Worm (Caenorhabditis elegans) whole organism, L1 larva: ENCODE data around the gene srlf-4.

ENCODE experiments used
- aly-2 ChIP-seq: fragments of 150-350 bp; optimal IDR thresholded peaks from 2 replicates; lab custom pipeline; 2014; ENCODE audit warnings: missing biosample characterization, missing genetic modification characterization
- hlh-17 ChIP-seq: fragments of 200-800 bp; sonication (Bioruptor generic); optimal IDR thresholded peaks from 2 replicates; lab custom pipeline; 2018; ENCODE audit warnings: missing genetic modification characterization, mild to moderate bottlenecking, missing compliant biosample characterization, moderate library complexity, borderline replicate concordance
- lin-35 ChIP-seq, 2 experiments: fragments of 150-350 bp; optimal IDR thresholded peaks; 2 replicates each; lab custom pipeline; 2014; ENCODE audit warnings: missing biosample characterization in 2 of 2, missing genetic modification characterization in 2 of 2, missing genetic modification reagents in 2 of 2
- nhr-71 ChIP-seq: sonication (generic microtip); optimal IDR thresholded peaks from 2 replicates; lab custom pipeline; 2016; ENCODE audit warnings: mild to moderate bottlenecking, missing genetic modification characterization, moderate library complexity, missing compliant biosample characterization
- snpc-4 ChIP-seq: fragments of 150-350 bp; optimal IDR thresholded peaks from 2 replicates; lab custom pipeline; 2014; ENCODE audit warnings: missing biosample characterization, missing genetic modification characterization
- sptf-1 ChIP-seq: fragments of 150-350 bp; optimal IDR thresholded peaks from 2 replicates; lab custom pipeline; 2014; ENCODE audit warnings: missing biosample characterization, missing genetic modification characterization

DNA sequence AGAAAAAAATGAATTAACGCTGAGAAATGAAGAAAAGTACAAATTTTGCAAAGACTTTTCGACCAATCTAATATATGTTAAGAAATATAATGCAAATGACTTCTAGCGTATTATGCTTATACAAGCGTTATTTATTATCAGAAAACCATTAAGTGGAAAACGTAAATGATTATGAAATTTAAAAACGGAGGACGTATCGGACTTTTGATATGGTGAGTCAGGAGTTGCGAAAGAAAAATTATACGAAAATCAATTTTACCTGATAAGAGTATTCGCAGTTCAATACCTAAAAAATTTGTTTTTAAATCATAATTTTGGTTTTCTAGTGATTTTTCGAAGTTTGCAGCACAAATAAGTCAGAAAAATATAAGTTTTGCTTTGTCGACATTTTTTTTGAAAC is 47.7 kb downstream of the srlf-4 start:
- no peak for TF ChIP-seq aly-2 (tag; lab: Kevin White, UChicago)
- no peak for TF ChIP-seq sptf-1
- no peak for TF ChIP-seq lin-35 (GFP tag; optimal IDR thresholded peaks at IDR 0.05; lab: Kevin White, UChicago)
- no peak for TF ChIP-seq nhr-71
- no peak for TF ChIP-seq hlh-17 (GFP tag; lab: Kevin White, UChicago)
- TF ChIP-seq snpc-4 (tag; lab: Kevin White, UChicago): no peak
